Worm (Caenorhabditis elegans) whole organism, midembryonic: ENCODE measurements around the gene pcp-5.

Experiments used
- T22C8.4 ChIP-seq: fragments of 200-800 bp; sonication (Bioruptor generic); IDR thresholded peaks from 2 replicates; pipeline ENCODE4 v1.3.6; 2022; ENCODE audit warnings: missing genetic modification characterization, missing compliant biosample characterization
- cog-1 ChIP-seq: sonication (generic microtip); optimal IDR thresholded peaks from 2 replicates; lab custom pipeline; 2016; ENCODE audit warnings: missing genetic modification characterization, missing compliant biosample characterization
- flt-1 ChIP-seq: fragments of 200-800 bp; sonication (Bioruptor generic); IDR thresholded peaks from 2 replicates; pipeline ENCODE4 v1.3.6; 2022; ENCODE audit warnings: missing genetic modification characterization, missing compliant biosample characterization
- klf-2 ChIP-seq: fragments of 200-800 bp; sonication (Bioruptor generic); conservative IDR thresholded peaks from 2 replicates; pipeline ENCODE4 v1.3.6; 2022; ENCODE audit warnings: missing genetic modification reagents, missing genetic modification characterization, missing compliant biosample characterization
- med-1 ChIP-seq: sonication (generic microtip); optimal IDR thresholded peaks from 2 replicates; lab custom pipeline; 2017; ENCODE audit warnings: missing genetic modification characterization, mild to moderate bottlenecking, missing compliant biosample characterization, antibody characterized with exemption, missing genetic modification reagents; ENCODE audit not compliant: insufficient read depth
- ref-1 ChIP-seq: fragments of 200-800 bp; sonication (Bioruptor generic); conservative IDR thresholded peaks from 2 replicates; pipeline ENCODE4 v1.3.6; 2022; ENCODE audit warnings: missing genetic modification reagents, missing genetic modification characterization, missing compliant biosample characterization
- tab-1 ChIP-seq: fragments of 200-800 bp; sonication (Bioruptor generic); IDR thresholded peaks from 2 replicates; pipeline ENCODE4 v1.3.6; 2022; ENCODE audit warnings: missing genetic modification characterization, missing compliant biosample characterization
- ztf-23 ChIP-seq: fragments of 200-800 bp; sonication (Bioruptor generic); IDR thresholded peaks from 2 replicates; pipeline ENCODE4 v1.3.6; 2022; ENCODE audit warnings: missing genetic modification reagents, missing genetic modification characterization, missing compliant biosample characterization
- ztf-29 ChIP-seq: fragments of 200-800 bp; sonication (Bioruptor generic); IDR thresholded peaks from 2 replicates; pipeline ENCODE4 v1.3.6; 2022; ENCODE audit warnings: missing genetic modification reagents, missing genetic modification characterization, missing compliant biosample characterization

- no peak for TF ChIP-seq tab-1
- TF ChIP-seq ztf-23 (GFP tag; lab: Robert Waterston, UW) = no peak
- TF ChIP-seq ztf-29 = no peak
- no peak for TF ChIP-seq klf-2 (GFP tag; lab: Robert Waterston, UW)
- TF ChIP-seq flt-1 (GFP tag; lab: Robert Waterston, UW) = no peak
- TF ChIP-seq ref-1 (GFP tag; lab: Robert Waterston, UW) = no peak
- no peak for TF ChIP-seq med-1
- TF ChIP-seq cog-1 (tag; lab: Kevin White, UChicago) = no peak
- TF ChIP-seq T22C8.4 = no peak
These were observed 10.3 kb upstream of the pcp-5 start, which contains the start of gene gly-3 for ce11 chrIII:7917667-7918066.
